Worm (Caenorhabditis elegans): ENCODE data around the gene lin-32.

lin-32 gene

ce11 chrX:2215108-2215507 lies 14.8 kb downstream of the lin-32 start (continued):
- no peak for TF ChIP-seq ztf-11 (tag; optimal IDR thresholded peaks at IDR 0.05)
- no peak for TF ChIP-seq nhr-11 (tag; optimal IDR thresholded peaks at IDR 0.05)
- peak in 1 of 3 experiments; percentile 11 for TF ChIP-seq dpl-1 (GFP tag; optimal IDR thresholded peaks at IDR 0.05)
- no peak for TF ChIP-seq mef-2 (tag; optimal IDR thresholded peaks at IDR 0.05)
- TF ChIP-seq tbx-2 (tag; optimal IDR thresholded peaks at IDR 0.05) = peak; percentile 53
- peak; percentile 1 for TF ChIP-seq mep-1 (tag; optimal IDR thresholded peaks at IDR 0.05)
- TF ChIP-seq fkh-10 (GFP tag; optimal IDR thresholded peaks at IDR 0.05) = no peak
- no peak for TF ChIP-seq ama-1 (optimal IDR thresholded peaks at IDR 0.05)
- no peak for TF ChIP-seq snpc-4 (tag; optimal IDR thresholded peaks at IDR 0.05)
- no peak for TF ChIP-seq ceh-63 (GFP tag; optimal IDR thresholded peaks at IDR 0.05)
- TF ChIP-seq unc-130 (tag; optimal IDR thresholded peaks at IDR 0.05) = peak; percentile 55
- peak in 1 of 2 experiments; percentile 60 for TF ChIP-seq lsy-2 (tag; optimal IDR thresholded peaks at IDR 0.05)
- no peak for TF ChIP-seq efl-1 (optimal IDR thresholded peaks at IDR 0.05)
- no peak for TF ChIP-seq efl-1 (GFP tag; optimal IDR thresholded peaks at IDR 0.05 in 1 of 2)
- TF ChIP-seq nhr-71 (tag; optimal IDR thresholded peaks at IDR 0.05) = peak; percentile 76
- TF ChIP-seq lin-15B (tag; optimal IDR thresholded peaks at IDR 0.05) = no peak
- TF ChIP-seq lin-13 (GFP tag; optimal IDR thresholded peaks at IDR 0.05) = peak; percentile 17
- TF ChIP-seq aha-1 (tag; optimal IDR thresholded peaks at IDR 0.05) = no peak
- TF ChIP-seq pag-3 (tag; optimal IDR thresholded peaks at IDR 0.05; ENCODE audit: borderline replicate concordance, insufficient read depth) = peak; percentile 100
- TF ChIP-seq nhr-237 (tag; optimal IDR thresholded peaks at IDR 0.05) = no peak
- no peak for TF ChIP-seq nhr-84 (tag; optimal IDR thresholded peaks at IDR 0.05)
- no peak for TF ChIP-seq dsc-1 (tag; optimal IDR thresholded peaks at IDR 0.05)
- no peak for TF ChIP-seq ets-5 (GFP tag; IDR thresholded peaks at IDR 0.05)
- TF ChIP-seq ceh-8 (GFP tag; optimal IDR thresholded peaks at IDR 0.05) = no peak
- TF ChIP-seq mdl-1 (tag; optimal IDR thresholded peaks at IDR 0.05) = peak in 1 of 2 experiments; percentile 83
- no peak for TF ChIP-seq irx-1 (tag; optimal IDR thresholded peaks at IDR 0.05)
- TF ChIP-seq grh-1 (GFP tag; IDR thresholded peaks at IDR 0.05) = 0 out of 2 replicates have a peak, but pooled peaks have one; percentile 43
- peak; percentile 19 for TF ChIP-seq C16A3.4 (tag; optimal IDR thresholded peaks at IDR 0.05)
- no peak for TF ChIP-seq lin-39 (tag; optimal IDR thresholded peaks at IDR 0.05)
- TF ChIP-seq fos-1 (tag; optimal IDR thresholded peaks at IDR 0.05) = no peak
- TF ChIP-seq aly-2 (tag; optimal IDR thresholded peaks at IDR 0.05) = no peak
- no peak for TF ChIP-seq fkh-8 (tag; optimal IDR thresholded peaks at IDR 0.05)

- TF ChIP-seq ztf-11 (tag; optimal IDR thresholded peaks at IDR 0.05) (no peak), blmp-1 (tag; optimal IDR thresholded peaks at IDR 0.05) (peak; percentile 91)
Observed at ce11 chrX:2214454-2214853, 15.5 kb downstream of the lin-32 start.

- TF ChIP-seq tlp-1 (tag; optimal IDR thresholded peaks at IDR 0.05) = no peak
- no peak for TF ChIP-seq isw-1 (GFP tag; IDR thresholded peaks at IDR 0.05)
- TF ChIP-seq ceh-90 (tag; optimal IDR thresholded peaks at IDR 0.05) = no peak
- TF ChIP-seq aha-1 (tag; optimal IDR thresholded peaks at IDR 0.05) = no peak
- TF ChIP-seq efl-1 (optimal IDR thresholded peaks at IDR 0.05) = no peak
- TF ChIP-seq efl-1 (GFP tag; optimal IDR thresholded peaks at IDR 0.05 in 1 of 2) = peak in 1 of 2 experiments; percentile 79
- no peak for TF ChIP-seq unc-62 (GFP tag; optimal IDR thresholded peaks at IDR 0.05)
- TF ChIP-seq elt-2 (tag; optimal IDR thresholded peaks at IDR 0.05) = peak; percentile 23
- no peak for TF ChIP-seq lir-3 (tag; optimal IDR thresholded peaks at IDR 0.05; ENCODE audit: poor library complexity)
- no peak for TF ChIP-seq efl-3 (GFP tag; optimal IDR thresholded peaks at IDR 0.05)
- TF ChIP-seq blmp-1 (tag; optimal IDR thresholded peaks at IDR 0.05) = peak; percentile 91
- no peak for TF ChIP-seq skn-1 (tag; optimal IDR thresholded peaks at IDR 0.05)
Observed at ce11 chrX:2213400-2214362, 16.2 kb downstream of the lin-32 start.

Data from whole organism, L1 larva.